Worm (Caenorhabditis elegans) whole organism, L2 larva: ENCODE measurements around the gene F57C12.6.

Source experiments
- C34F6.9 ChIP-seq: fragments of 150-350 bp; optimal IDR thresholded peaks from 2 replicates; lab custom pipeline; 2014; ENCODE audit warnings: missing biosample characterization, missing genetic modification characterization
- Y55F3AM.14 ChIP-seq: fragments of 200-800 bp; sonication (Bioruptor generic); optimal IDR thresholded peaks from 2 replicates; lab custom pipeline; 2018; ENCODE audit warnings: mild to moderate bottlenecking, missing genetic modification characterization, missing compliant biosample characterization
- ZK546.5 ChIP-seq: sonication (generic microtip); optimal IDR thresholded peaks from 2 replicates; lab custom pipeline; 2017; ENCODE audit warnings: missing biosample characterization, missing genetic modification characterization
- aly-2 ChIP-seq: fragments of 150-350 bp; optimal IDR thresholded peaks from 2 replicates; lab custom pipeline; 2014; ENCODE audit warnings: missing biosample characterization, missing genetic modification characterization
- ama-1 ChIP-seq: fragments of 150-350 bp; optimal IDR thresholded peaks from 2 replicates; lab custom pipeline; 2018; ENCODE audit warnings: inconsistent platforms
- blmp-1 ChIP-seq: sonication (generic microtip); optimal IDR thresholded peaks from 2 replicates; lab custom pipeline; 2017; ENCODE audit warnings: missing genetic modification characterization, mild to moderate bottlenecking, missing compliant biosample characterization, antibody characterized with exemption, moderate library complexity; ENCODE audit not compliant: insufficient read depth
- ceh-16 ChIP-seq: fragments of 150-350 bp; optimal IDR thresholded peaks from 2 replicates; lab custom pipeline; 2014; ENCODE audit warnings: missing biosample characterization, missing genetic modification characterization
- ceh-82 ChIP-seq: fragments of 150-350 bp; optimal IDR thresholded peaks from 2 replicates; lab custom pipeline; 2014; ENCODE audit warnings: missing biosample characterization, missing genetic modification characterization
- dmd-4 ChIP-seq: sonication (generic microtip); optimal IDR thresholded peaks from 2 replicates; lab custom pipeline; 2017; ENCODE audit warnings: missing biosample characterization, missing genetic modification characterization
- egl-27 ChIP-seq: sonication (generic microtip); optimal IDR thresholded peaks from 3 replicates; lab custom pipeline; 2017; ENCODE audit warnings: missing biosample characterization, missing genetic modification reagents, missing genetic modification characterization
- elt-3 ChIP-seq: sonication (generic microtip); optimal IDR thresholded peaks from 2 replicates; lab custom pipeline; 2017; ENCODE audit warnings: missing biosample characterization, missing genetic modification characterization
- fos-1 ChIP-seq: fragments of 150-350 bp; optimal IDR thresholded peaks from 2 replicates; lab custom pipeline; 2014; ENCODE audit warnings: missing biosample characterization, missing genetic modification characterization
- gmeb-1 ChIP-seq: fragments of 150-350 bp; optimal IDR thresholded peaks from 2 replicates; lab custom pipeline; 2014; ENCODE audit warnings: missing biosample characterization, missing genetic modification characterization
- lin-13 ChIP-seq: fragments of 150-350 bp; optimal IDR thresholded peaks from 2 replicates; lab custom pipeline; 2014; ENCODE audit warnings: missing biosample characterization, missing genetic modification reagents, missing genetic modification characterization
- lin-39 ChIP-seq: fragments of 150-350 bp; optimal IDR thresholded peaks from 2 replicates; lab custom pipeline; 2014; ENCODE audit warnings: missing biosample characterization, missing genetic modification reagents, missing genetic modification characterization
- lsy-2 ChIP-seq, 2 experiments: fragments of 150-350 bp in 1 of 2; sonication (generic microtip) in 1 of 2; optimal IDR thresholded peaks; 2 replicates each; lab custom pipeline; 2014 to 2017; ENCODE audit warnings: missing biosample characterization in 2 of 2, missing genetic modification characterization in 2 of 2
- mab-5 ChIP-seq: fragments of 150-350 bp; optimal IDR thresholded peaks from 2 replicates; lab custom pipeline; 2014; ENCODE audit warnings: missing biosample characterization, missing genetic modification characterization
- mbf-1 ChIP-seq: sonication (generic microtip); optimal IDR thresholded peaks from 2 replicates; lab custom pipeline; 2017; ENCODE audit warnings: missing biosample characterization, missing genetic modification characterization
- mdl-1 ChIP-seq, 2 experiments: fragments of 150-350 bp in 1 of 2; sonication (generic microtip) in 1 of 2; optimal IDR thresholded peaks; 2 replicates each; lab custom pipeline; 2017; ENCODE audit warnings: missing biosample characterization in 2 of 2, missing genetic modification characterization in 2 of 2
- nhr-11 ChIP-seq: fragments of 150-350 bp; optimal IDR thresholded peaks from 2 replicates; lab custom pipeline; 2014; ENCODE audit warnings: missing biosample characterization, missing genetic modification characterization
- nhr-12 ChIP-seq: fragments of 150-350 bp; optimal IDR thresholded peaks from 2 replicates; lab custom pipeline; 2014; ENCODE audit warnings: missing biosample characterization, missing genetic modification characterization
- nhr-21 ChIP-seq: fragments of 150-350 bp; optimal IDR thresholded peaks from 2 replicates; lab custom pipeline; 2014; ENCODE audit warnings: missing biosample characterization, missing genetic modification characterization
- nhr-23 ChIP-seq: fragments of 150-350 bp; optimal IDR thresholded peaks from 2 replicates; lab custom pipeline; 2014; ENCODE audit warnings: missing biosample characterization, missing genetic modification reagents, missing genetic modification characterization
- nhr-25 ChIP-seq: fragments of 150-350 bp; sonication (generic microtip); optimal IDR thresholded peaks from 3 replicates; lab custom pipeline; 2014; ENCODE audit warnings: missing biosample characterization, missing genetic modification characterization
- nhr-6 ChIP-seq: fragments of 150-350 bp; optimal IDR thresholded peaks from 2 replicates; lab custom pipeline; 2014; ENCODE audit warnings: missing biosample characterization, missing genetic modification characterization
- nhr-77 ChIP-seq: fragments of 150-350 bp; optimal IDR thresholded peaks from 2 replicates; lab custom pipeline; 2014; ENCODE audit warnings: missing biosample characterization, missing genetic modification characterization
- peb-1 ChIP-seq: fragments of 150-350 bp; optimal IDR thresholded peaks from 2 replicates; lab custom pipeline; 2014; ENCODE audit warnings: missing biosample characterization, missing genetic modification characterization
- sem-4 ChIP-seq: fragments of 150-350 bp; optimal IDR thresholded peaks from 2 replicates; lab custom pipeline; 2014; ENCODE audit warnings: missing biosample characterization, missing genetic modification reagents, missing genetic modification characterization
- skn-1 ChIP-seq: sonication (generic microtip); optimal IDR thresholded peaks from 2 replicates; lab custom pipeline; 2017; ENCODE audit warnings: missing biosample characterization, missing genetic modification characterization
- sma-3 ChIP-seq: sonication (generic microtip); optimal IDR thresholded peaks from 2 replicates; lab custom pipeline; 2016; ENCODE audit warnings: missing genetic modification reagents, missing genetic modification characterization, missing compliant biosample characterization
- sma-9 ChIP-seq, 2 experiments: fragments of 150-350 bp in 1 of 2; sonication (generic microtip) in 1 of 2; optimal IDR thresholded peaks; 2 replicates each; lab custom pipeline; 2014 to 2016; ENCODE audit warnings: missing genetic modification characterization in 2 of 2, mild to moderate bottlenecking in 1 of 2, missing biosample characterization in 1 of 2, missing compliant biosample characterization in 1 of 2, missing genetic modification reagents in 1 of 2, moderate library complexity in 1 of 2
- snpc-4 ChIP-seq: fragments of 150-350 bp; optimal IDR thresholded peaks from 2 replicates; lab custom pipeline; 2014; ENCODE audit warnings: missing biosample characterization, missing genetic modification characterization
- unc-39 ChIP-seq: fragments of 150-350 bp; optimal IDR thresholded peaks from 2 replicates; lab custom pipeline; 2014; ENCODE audit warnings: missing biosample characterization, missing genetic modification characterization
- zag-1 ChIP-seq: fragments of 150-350 bp; optimal IDR thresholded peaks from 2 replicates; lab custom pipeline; 2014; ENCODE audit warnings: missing biosample characterization, missing genetic modification characterization
- ztf-11 ChIP-seq: sonication (generic microtip); optimal IDR thresholded peaks from 2 replicates; lab custom pipeline; 2017; ENCODE audit warnings: missing biosample characterization, missing genetic modification characterization
- ztf-4 ChIP-seq: fragments of 150-350 bp; optimal IDR thresholded peaks from 2 replicates; lab custom pipeline; 2014; ENCODE audit warnings: missing biosample characterization, missing genetic modification characterization

The F57C12.6 gene

ce11 chrX:514023-514422 is 39.8 kb downstream of the F57C12.6 start:
- TF ChIP-seq ztf-4, result no peak
- no peak for TF ChIP-seq ceh-16 (tag; lab: Kevin White, UChicago)
- TF ChIP-seq skn-1 (tag; lab: Kevin White, UChicago), result no peak
- no peak for TF ChIP-seq snpc-4 (tag; lab: Kevin White, UChicago)
- no peak for TF ChIP-seq nhr-12
- no peak for TF ChIP-seq lin-13 (GFP tag; lab: Kevin White, UChicago)
- TF ChIP-seq gmeb-1 (tag; lab: Kevin White, UChicago), result no peak
- TF ChIP-seq dmd-4, result no peak
- no peak for TF ChIP-seq lin-39 (tag; lab: Kevin White, UChicago)
- TF ChIP-seq nhr-23 (tag; lab: Kevin White, UChicago), result no peak

- TF ChIP-seq zag-1 (tag; lab: Kevin White, UChicago), result no peak
- no peak for TF ChIP-seq sem-4 (tag; lab: Kevin White, UChicago)
- TF ChIP-seq dmd-4, result no peak
- no peak for TF ChIP-seq ama-1 (lab: Kevin White, UChicago)
- TF ChIP-seq Y55F3AM.14 (GFP tag; lab: Kevin White, UChicago), result no peak
- no peak for TF ChIP-seq nhr-12
- no peak for TF ChIP-seq nhr-21 (tag; lab: Kevin White, UChicago)
- no peak for TF ChIP-seq fos-1 (tag; lab: Kevin White, UChicago)
- no peak for TF ChIP-seq ceh-82 (tag; lab: Kevin White, UChicago)
- TF ChIP-seq elt-3 (tag; lab: Kevin White, UChicago), result no peak
- no peak for TF ChIP-seq ZK546.5 (tag; lab: Kevin White, UChicago)
- no peak for TF ChIP-seq mdl-1 (tag; optimal IDR thresholded peaks at IDR 0.05; lab: Kevin White, UChicago)
- no peak for TF ChIP-seq unc-39 (tag; lab: Kevin White, UChicago)
Observed at ce11 chrX:506848-507247, 46.9 kb downstream of the F57C12.6 start, which contains the start of gene B0310.2. Gene B0310.2, minus strand, starts transcription at chrX:506948.

- no peak for TF ChIP-seq ztf-11
- TF ChIP-seq unc-39 (tag; lab: Kevin White, UChicago), result no peak
- no peak for TF ChIP-seq nhr-77
- no peak for TF ChIP-seq aly-2 (tag; lab: Kevin White, UChicago)
- no peak for TF ChIP-seq elt-3 (tag; lab: Kevin White, UChicago)
- no peak for TF ChIP-seq gmeb-1 (tag; lab: Kevin White, UChicago)
- no peak for TF ChIP-seq blmp-1
- no peak for TF ChIP-seq sma-9 (GFP tag; optimal IDR thresholded peaks at IDR 0.05; lab: Kevin White, UChicago)
- TF ChIP-seq sma-9 (tag; optimal IDR thresholded peaks at IDR 0.05; lab: Kevin White, UChicago), result no peak
- no peak for TF ChIP-seq dmd-4
- no peak for TF ChIP-seq lin-39 (tag; lab: Kevin White, UChicago)
- TF ChIP-seq egl-27 (tag; lab: Kevin White, UChicago), result no peak
- TF ChIP-seq mab-5 (tag; lab: Kevin White, UChicago), result no peak
- TF ChIP-seq snpc-4 (tag; lab: Kevin White, UChicago), result no peak
Observed at ce11 chrX:505014-505413, 48.8 kb downstream of the F57C12.6 start.

ce11 chrX:504046-504843 is 49.5 kb downstream of the F57C12.6 start:
- TF ChIP-seq C34F6.9 (tag; lab: Kevin White, UChicago), result no peak
- no peak for TF ChIP-seq fos-1 (tag; lab: Kevin White, UChicago)
- peak; percentile 19 for TF ChIP-seq nhr-25 (tag; lab: Kevin White, UChicago)
- TF ChIP-seq egl-27 (tag; lab: Kevin White, UChicago), result no peak
- TF ChIP-seq ceh-82 (tag; lab: Kevin White, UChicago), result no peak
- TF ChIP-seq sma-9 (GFP tag; optimal IDR thresholded peaks at IDR 0.05; lab: Kevin White, UChicago), result peak; percentile 34
- TF ChIP-seq sma-9 (tag; optimal IDR thresholded peaks at IDR 0.05; lab: Kevin White, UChicago), result no peak
- TF ChIP-seq nhr-77, result no peak
- TF ChIP-seq nhr-21 (tag; lab: Kevin White, UChicago), result peak; percentile 52
- TF ChIP-seq mbf-1, result no peak
- TF ChIP-seq peb-1, result no peak
- no peak for TF ChIP-seq zag-1 (tag; lab: Kevin White, UChicago)
- no peak for TF ChIP-seq aly-2 (tag; lab: Kevin White, UChicago)
- TF ChIP-seq ceh-16 (tag; lab: Kevin White, UChicago), result peak; percentile 79
- TF ChIP-seq nhr-6 (tag; lab: Kevin White, UChicago), result no peak
- TF ChIP-seq nhr-11 (tag; lab: Kevin White, UChicago), result no peak
- TF ChIP-seq unc-39 (tag; lab: Kevin White, UChicago), result no peak
- TF ChIP-seq sma-3 (GFP tag; lab: Kevin White, UChicago), result peak; percentile 38
- TF ChIP-seq lsy-2 (tag; optimal IDR thresholded peaks at IDR 0.05; lab: Kevin White, UChicago), result peak in 1 of 2 experiments; percentile 55
